Fruit fly (Drosophila melanogaster) whole organism, prepupa: ENCODE results near the gene Ser.

Experiments
- CG11294 ChIP-seq: fragments of 200-800 bp; sonication (Bioruptor generic); IDR thresholded peaks from 2 replicates; pipeline ENCODE4 v1.3.6; 2022; ENCODE audit warnings: missing biosample characterization, missing genetic modification characterization
- CG16779 ChIP-seq: fragments of 200-800 bp; sonication (Bioruptor generic); optimal IDR thresholded peaks from 3 replicates; lab custom pipeline; 2017; ENCODE audit warnings: missing biosample characterization, mild to moderate bottlenecking, missing genetic modification characterization
- Eip75B ChIP-seq: fragments of 200-800 bp; sonication (Bioruptor generic); optimal IDR thresholded peaks from 3 replicates; lab custom pipeline; 2016; ENCODE audit warnings: missing biosample characterization, missing genetic modification characterization
- Lpt ChIP-seq: fragments of 200-800 bp; sonication (Bioruptor generic); optimal IDR thresholded peaks from 3 replicates; lab custom pipeline; 2016; ENCODE audit warnings: missing biosample characterization, missing genetic modification characterization

- TF ChIP-seq CG16779 (tag; lab: Kevin White, UChicago) = no peak
- TF ChIP-seq Lpt (GFP tag; lab: Kevin White, UChicago) = no peak
- no peak for TF ChIP-seq CG11294
- no peak for TF ChIP-seq Eip75B (GFP tag; lab: Kevin White, UChicago)
These were observed 14.8 kb upstream of the Ser start for dm6 chr3R:27208724-27209343.
